Worm (Caenorhabditis elegans): ENCODE data around the gene col-89.

DNA sequence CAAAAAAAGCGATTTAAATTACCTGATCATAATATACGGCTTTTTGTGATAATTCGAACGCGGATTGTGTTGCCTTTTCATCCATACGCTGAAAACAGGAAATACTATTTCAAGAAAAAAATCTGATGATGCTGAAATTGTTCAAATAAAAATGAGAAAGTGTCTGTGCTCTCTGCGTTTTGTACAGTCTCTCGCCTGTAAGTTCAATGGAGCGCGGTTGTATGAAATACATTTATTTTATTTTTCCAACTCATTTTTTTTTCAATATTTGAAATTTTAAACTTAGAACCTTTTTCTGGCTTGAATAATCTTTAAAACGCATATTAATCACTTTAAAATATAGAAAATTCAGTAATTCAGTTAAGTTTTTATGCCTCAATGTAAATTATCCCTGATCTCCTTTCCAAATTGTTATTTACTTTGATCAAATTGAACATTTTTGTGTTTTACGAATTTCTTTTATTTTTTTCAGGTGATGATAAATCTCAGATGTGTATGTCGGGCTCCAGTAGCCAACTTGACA, 43.9 kb upstream of the col-89 start, which contains the start of the genes clp-2 and mrpl-16:
- TF ChIP-seq fos-1 (tag; optimal IDR thresholded peaks at IDR 0.05) (no peak), dsc-1 (tag; optimal IDR thresholded peaks at IDR 0.05) (no peak), ceh-63 (GFP tag; optimal IDR thresholded peaks at IDR 0.05) (no peak), fkh-10 (GFP tag; optimal IDR thresholded peaks at IDR 0.05) (no peak), nhr-237 (tag; optimal IDR thresholded peaks at IDR 0.05) (no peak), hlh-4 (tag; optimal IDR thresholded peaks at IDR 0.05) (no peak), snpc-4 (tag; optimal IDR thresholded peaks at IDR 0.05) (no peak)

All from whole organism, L1 larva.